Worm (Caenorhabditis elegans): ENCODE data around the gene bra-2.

DNA sequence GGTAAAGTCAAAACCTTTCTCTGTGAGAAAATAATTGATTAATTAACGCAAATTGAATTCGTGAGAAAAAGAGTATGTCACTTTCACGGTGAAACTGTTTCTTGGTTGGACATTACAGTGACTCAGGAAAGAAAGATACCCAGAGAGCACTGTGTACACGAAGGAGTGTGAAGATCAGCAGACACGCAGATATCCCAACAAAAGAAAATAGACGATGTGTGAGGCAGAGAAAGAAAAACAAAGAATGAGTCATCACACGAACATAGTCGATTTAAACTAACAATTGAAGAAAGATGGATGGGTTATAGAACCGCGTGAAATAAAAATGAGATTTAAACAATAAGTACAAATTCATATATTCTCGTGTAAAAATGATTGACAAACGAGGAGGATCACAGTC is 3.1 kb upstream of the bra-2 start:
- TF ChIP-seq elt-3 (tag; optimal IDR thresholded peaks at IDR 0.05) (no peak), pqm-1 (tag; optimal IDR thresholded peaks at IDR 0.05) (no peak), sptf-1 (tag; optimal IDR thresholded peaks at IDR 0.05) (no peak), ztf-4 (tag; optimal IDR thresholded peaks at IDR 0.05) (no peak), skn-1 (tag; optimal IDR thresholded peaks at IDR 0.05) (no peak), ztf-11 (tag; optimal IDR thresholded peaks at IDR 0.05) (no peak), aly-2 (tag; optimal IDR thresholded peaks at IDR 0.05) (no peak), nhr-12 (tag; optimal IDR thresholded peaks at IDR 0.05) (no peak), unc-62 (GFP tag; optimal IDR thresholded peaks at IDR 0.05) (no peak)

Measured in whole organism, L1 larva.